Worm (Caenorhabditis elegans) whole organism, late embryonic: Measurements from ENCODE around the gene C24H11.1.

Experiments used
- F13H6.1 ChIP-seq: sonication (generic microtip); optimal IDR thresholded peaks from 2 replicates; lab custom pipeline; 2016; ENCODE audit warnings: missing genetic modification characterization, missing compliant biosample characterization
- nhr-11 ChIP-seq: fragments of 150-350 bp; optimal IDR thresholded peaks from 2 replicates; lab custom pipeline; 2014; ENCODE audit warnings: missing biosample characterization, missing genetic modification characterization
- pqm-1 ChIP-seq: sonication (generic microtip); optimal IDR thresholded peaks from 2 replicates; lab custom pipeline; 2016; ENCODE audit warnings: missing genetic modification characterization, missing compliant biosample characterization
- pros-1 ChIP-seq: fragments of 150-350 bp; optimal IDR thresholded peaks from 2 replicates; lab custom pipeline; 2014; ENCODE audit warnings: missing biosample characterization, missing genetic modification reagents, missing genetic modification characterization

- no peak for TF ChIP-seq pqm-1 (tag; lab: Kevin White, UChicago)
- no peak for TF ChIP-seq nhr-11 (tag; lab: Kevin White, UChicago)
- TF ChIP-seq pros-1 (tag; lab: Kevin White, UChicago) = no peak
- TF ChIP-seq F13H6.1 (tag; lab: Kevin White, UChicago) = no peak
These were observed 6.9 kb downstream of the C24H11.1 start for ce11 chrIII:11794389-11794788.
